Worm (Caenorhabditis elegans) whole organism, L4/young adult: Measurements from ENCODE around the gene fbxc-40.
"Not testable (repeated sequence)": the region's sequence is repeated elsewhere in the genome, so short reads cannot be mapped to it uniquely, and the experiment has no call there.

Experiments used
- W03F9.2 ChIP-seq: fragments of 150-350 bp; optimal IDR thresholded peaks from 2 replicates; lab custom pipeline; 2014; ENCODE audit warnings: missing biosample characterization, missing genetic modification characterization
- dao-5 ChIP-seq: sonication (generic microtip); optimal IDR thresholded peaks from 2 replicates; lab custom pipeline; 2016; ENCODE audit warnings: missing genotype, missing genetic modification characterization, moderate library complexity, missing compliant biosample characterization
- him-1 ChIP-seq: sonication (generic microtip); optimal IDR thresholded peaks from 2 replicates; lab custom pipeline; 2016; ENCODE audit warnings: missing genotype, missing genetic modification reagents, missing genetic modification characterization, missing compliant biosample characterization

Gene fbxc-40

DNA sequence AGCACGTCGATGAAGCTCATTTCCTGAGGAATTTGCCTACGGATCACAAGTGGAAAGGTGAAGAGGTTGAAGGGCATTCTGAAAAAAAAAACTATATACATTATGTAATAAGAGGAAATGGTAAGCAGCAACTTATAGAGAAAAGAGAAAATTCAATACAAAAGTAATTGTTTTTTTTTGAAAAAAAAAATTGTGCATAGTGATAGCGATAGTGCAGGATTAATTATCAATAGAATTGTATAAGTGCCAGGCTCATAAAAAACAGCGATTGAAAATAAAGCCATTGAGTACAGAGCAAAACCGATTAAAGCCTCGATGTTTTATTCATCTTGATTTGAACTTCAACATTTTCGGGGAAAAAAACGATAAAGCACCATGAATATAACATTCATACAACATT, 13.0 kb upstream of the fbxc-40 start, which contains the start of gene C32B5.15:
TSS of gene C32B5.15 (minus strand) at position 101 of the 400 bp plus-strand sequence.
- TF ChIP-seq dao-5: no peak
- TF ChIP-seq him-1: no peak

- TF ChIP-seq him-1: no peak
- no peak for TF ChIP-seq W03F9.2 (tag; lab: Kevin White, UChicago)
- TF ChIP-seq dao-5: no peak
Measured at ce11 chrII:973999-974398, 11.8 kb upstream of the fbxc-40 start, which contains the start of gene fbxc-14. TSS of gene fbxc-14 (plus strand) at chrII:974299.

- TF ChIP-seq him-1: no peak
- TF ChIP-seq dao-5: no peak
- TF ChIP-seq W03F9.2 (tag; lab: Kevin White, UChicago): no peak
Measured at ce11 chrII:979135-979534, 6.7 kb upstream of the fbxc-40 start, which contains the start of the genes fbxc-17 and fbxc-15. TSS of gene fbxc-17 (minus strand) at chrII:979235. TSS of gene fbxc-15 (plus strand) at chrII:979423.

DNA sequence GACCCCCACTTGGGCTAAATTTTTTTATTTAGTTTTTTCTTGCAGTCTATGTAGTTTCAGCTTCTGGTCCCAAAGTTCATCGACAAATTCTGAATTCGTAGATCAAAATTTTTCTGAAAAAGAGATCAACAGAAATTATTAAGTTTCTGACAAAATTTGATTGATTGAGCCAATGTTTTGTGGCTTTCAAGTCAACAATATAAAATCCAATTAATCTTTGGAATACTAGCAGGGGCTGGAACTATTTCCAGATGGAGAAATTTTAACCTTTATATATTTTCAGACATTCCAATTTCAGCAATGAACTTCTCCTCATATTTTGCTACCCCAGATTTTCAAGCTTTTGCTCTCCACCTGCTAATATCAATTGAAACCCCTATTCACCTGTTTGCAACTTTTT, 3.0 kb upstream of the fbxc-40 start, which contains the start of gene srh-274:
TSS of gene srh-274 (plus strand) at position 301 of the 400 bp plus-strand sequence.
- no peak for TF ChIP-seq W03F9.2 (tag; lab: Kevin White, UChicago)

DNA sequence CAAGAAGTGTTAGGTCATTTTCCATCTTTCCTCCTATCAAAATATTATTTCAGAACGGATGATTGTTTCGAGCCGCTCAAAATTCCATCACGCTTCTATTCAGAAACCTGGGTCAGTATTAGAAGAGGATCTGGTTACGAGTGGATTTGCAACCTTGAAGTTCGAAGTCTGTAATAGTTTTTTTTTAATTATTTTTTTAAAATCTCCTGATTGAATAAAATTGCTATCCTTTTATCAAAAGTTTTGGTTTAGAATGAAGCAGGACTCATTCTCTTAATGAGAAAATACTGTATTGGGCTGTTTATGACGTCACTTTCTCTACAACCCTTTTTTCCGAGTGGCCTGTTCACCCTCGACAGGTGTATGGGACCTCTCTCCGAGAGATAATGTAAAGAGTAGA, 2.6 kb downstream of the fbxc-40 start, which contains the start of gene fbxc-39:
TSS of gene fbxc-39 (plus strand) at position 301 of the 400 bp plus-strand sequence.
- TF ChIP-seq dao-5: no peak
- no peak for TF ChIP-seq W03F9.2 (tag; lab: Kevin White, UChicago)
- no peak for TF ChIP-seq him-1

ce11 chrII:991300-991699, 5.5 kb downstream of the fbxc-40 start, which contains the start of gene fbxc-42:
TSS of gene fbxc-42 (plus strand) at chrII:991600.
- TF ChIP-seq dao-5 (no peak), him-1 (no peak), W03F9.2 (tag; lab: Kevin White, UChicago) (no peak)

DNA sequence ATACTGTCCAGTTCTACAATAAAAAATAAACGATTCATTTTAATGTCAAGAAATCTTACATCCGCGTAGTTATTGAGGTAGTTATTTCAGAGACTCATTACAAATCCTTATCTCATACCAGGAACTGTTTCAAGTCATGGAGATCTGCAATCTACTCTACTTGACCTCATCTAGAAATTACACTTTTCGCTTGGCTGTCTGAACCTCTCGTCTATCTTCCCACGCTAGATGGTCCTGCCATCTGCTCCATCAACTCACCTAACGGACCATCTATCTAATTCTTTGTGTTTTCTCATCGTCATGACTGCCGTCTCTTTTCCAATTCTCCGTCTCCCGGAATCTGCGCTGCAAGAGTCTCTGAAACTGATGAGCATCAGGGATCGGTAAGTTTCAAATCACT, 8.4 kb downstream of the fbxc-40 start, which contains the start of gene F45D11.7:
TSS of gene F45D11.7 (plus strand) at position 301 of the 400 bp plus-strand sequence.
- not testable (repeated sequence) for TF ChIP-seq him-1; W03F9.2 (tag; lab: Kevin White, UChicago); dao-5

ce11 chrII:996112-996511, 10.3 kb downstream of the fbxc-40 start, which contains the start of gene F45D11.11:
TSS of gene F45D11.11 (minus strand) at chrII:996212.
- TF ChIP-seq him-1; dao-5; W03F9.2 (tag; lab: Kevin White, UChicago): not testable (repeated sequence)

DNA sequence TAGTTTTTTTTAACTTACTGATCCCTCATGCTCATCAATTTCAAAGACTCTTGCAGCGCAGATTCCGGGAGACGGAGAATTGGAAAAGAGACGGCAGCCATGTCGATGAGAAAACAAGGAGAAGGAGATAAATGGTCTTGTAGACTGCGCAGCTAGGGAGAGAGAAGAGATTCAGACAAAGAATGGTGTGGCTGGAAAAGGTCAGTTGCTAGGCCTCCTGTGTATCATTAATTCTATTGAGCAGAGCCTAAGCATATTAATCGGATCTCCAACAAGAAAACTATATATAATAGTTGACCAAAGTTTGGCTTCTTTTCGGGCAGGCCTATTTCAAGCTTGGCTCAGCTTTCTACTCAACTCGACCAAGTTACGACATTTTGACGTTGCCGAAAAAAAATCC, 13.7 kb downstream of the fbxc-40 start, which contains the start of gene fbxb-29:
TSS of gene fbxb-29 (minus strand) at position 101 of the 400 bp plus-strand sequence.
- no peak for TF ChIP-seq dao-5
- TF ChIP-seq him-1: no peak
- no peak for TF ChIP-seq W03F9.2 (tag; lab: Kevin White, UChicago)

- TF ChIP-seq dao-5 (no peak), W03F9.2 (tag; lab: Kevin White, UChicago) (no peak), him-1 (no peak)
Measured at ce11 chrII:1001351-1001750, 15.5 kb downstream of the fbxc-40 start, which contains the start of the genes fbxb-30 and F45D11.5. TSS of gene fbxb-30 (minus strand) at chrII:1001451. TSS of gene F45D11.5 (plus strand) at chrII:1001702.

- not testable (repeated sequence) for TF ChIP-seq W03F9.2 (tag; lab: Kevin White, UChicago); him-1; dao-5
Measured at ce11 chrII:1006375-1006774, 20.6 kb downstream of the fbxc-40 start, which contains the start of gene F45D11.14. TSS of gene F45D11.14 (minus strand) at chrII:1006475.

- not testable (repeated sequence) for TF ChIP-seq W03F9.2 (tag; lab: Kevin White, UChicago); dao-5; him-1
Measured at ce11 chrII:1024684-1025083, 38.9 kb downstream of the fbxc-40 start, which contains the start of gene btb-11. TSS of gene btb-11 (minus strand) at chrII:1024784.

DNA sequence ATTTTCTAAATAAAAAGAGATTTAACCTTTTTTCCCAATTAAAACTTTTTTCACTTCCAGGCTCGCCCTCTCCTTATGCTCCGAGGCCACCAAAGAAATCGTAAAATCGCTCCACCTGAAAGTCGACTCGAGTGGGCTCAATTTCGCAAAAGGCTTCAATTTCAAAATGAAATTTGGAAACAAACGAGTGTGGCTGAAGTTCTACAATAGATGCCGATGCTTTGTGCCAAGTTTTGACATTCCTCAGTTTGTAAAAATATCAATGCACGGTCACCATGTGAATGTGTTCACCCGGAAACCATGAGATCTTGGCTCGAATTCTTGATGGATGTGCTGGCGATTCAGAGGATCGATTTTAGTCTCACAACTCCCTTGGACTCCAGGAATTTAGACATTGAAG, 40.9 kb downstream of the fbxc-40 start, which contains the start of gene M01D1.12:
TSS of gene M01D1.12 (plus strand) at position 301 of the 400 bp plus-strand sequence.
- TF ChIP-seq him-1: no peak
- no peak for TF ChIP-seq dao-5

DNA sequence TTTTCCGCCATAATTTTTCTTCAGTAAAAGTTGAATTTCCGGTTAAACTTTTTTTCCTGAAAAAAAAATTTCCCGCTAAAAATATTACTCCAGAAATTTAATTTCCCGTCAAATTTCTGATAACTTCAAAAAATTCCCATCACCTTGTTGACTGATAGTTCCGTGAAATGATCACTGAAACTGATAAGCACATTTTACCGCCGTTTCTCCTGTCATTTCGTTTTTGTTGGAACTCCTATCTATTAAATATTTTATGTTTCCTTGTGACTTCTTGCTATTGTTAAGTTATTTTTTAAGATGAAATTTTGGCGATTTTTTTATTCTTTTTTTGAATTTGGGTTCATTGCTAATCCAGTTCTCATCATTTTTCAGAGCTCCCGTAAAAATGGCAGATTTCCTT, 42.8 kb downstream of the fbxc-40 start, which contains the start of gene math-34:
TSS of gene math-34 (plus strand) at position 371 of the 400 bp plus-strand sequence.
- TF ChIP-seq him-1: no peak
- no peak for TF ChIP-seq dao-5
- no peak for TF ChIP-seq W03F9.2 (tag; lab: Kevin White, UChicago)
